Worm (Caenorhabditis elegans) whole organism, mixed stage, embryonic: ENCODE results near the gene F23A7.5.

Experiments
- elt-3 ChIP-seq: fragments of 150-350 bp; optimal IDR thresholded peaks from 2 replicates; lab custom pipeline; 2014; ENCODE audit warnings: missing biosample characterization, missing genetic modification characterization
- lin-13 ChIP-seq: fragments of 150-350 bp; optimal IDR thresholded peaks from 2 replicates; lab custom pipeline; 2014; ENCODE audit warnings: missing biosample characterization, missing genetic modification characterization
- nhr-237 ChIP-seq: fragments of 150-350 bp; optimal IDR thresholded peaks from 2 replicates; lab custom pipeline; 2014; ENCODE audit warnings: missing biosample characterization, missing genetic modification characterization
- sem-2 ChIP-seq: fragments of 200-800 bp; sonication (Bioruptor generic); optimal IDR thresholded peaks from 2 replicates; lab custom pipeline; 2018; ENCODE audit warnings: mild to moderate bottlenecking, missing genetic modification characterization, missing compliant biosample characterization
- snpc-4 ChIP-seq: fragments of 150-350 bp; optimal IDR thresholded peaks from 2 replicates; lab custom pipeline; 2014; ENCODE audit warnings: missing biosample characterization, missing genetic modification characterization
- unc-39 ChIP-seq: fragments of 150-350 bp; optimal IDR thresholded peaks from 2 replicates; lab custom pipeline; 2014; ENCODE audit warnings: missing biosample characterization, missing genetic modification characterization

DNA sequence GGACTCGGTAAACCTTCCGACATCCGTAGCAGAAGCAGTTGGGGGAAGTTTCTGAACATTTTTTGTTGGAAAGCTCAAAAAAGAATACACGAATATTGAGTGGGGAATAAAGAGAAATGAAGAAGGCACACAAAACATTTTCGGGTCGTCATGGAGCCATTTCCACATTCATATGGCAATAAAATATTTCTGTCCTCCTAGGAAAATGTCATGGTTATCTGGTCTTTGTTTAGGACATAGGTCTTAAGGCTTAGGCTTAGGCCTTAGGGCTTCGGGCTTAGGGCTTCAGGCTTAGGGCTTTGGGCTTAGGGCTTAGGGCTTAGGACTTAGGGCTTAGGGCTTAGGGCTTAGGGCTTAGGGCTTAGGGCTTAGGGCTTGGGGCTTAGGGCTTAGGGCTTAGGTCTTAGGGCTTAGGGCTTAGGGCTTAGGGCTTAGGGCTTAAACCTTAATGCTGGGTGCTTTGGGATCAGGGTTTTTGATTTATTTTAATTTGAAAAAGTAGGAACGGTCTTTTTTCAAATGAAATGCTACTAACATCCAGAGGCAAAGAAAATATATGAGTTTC is 29.4 kb upstream of the F23A7.5 start, which contains the start of gene R11.3:
- no peak for TF ChIP-seq unc-39 (tag; lab: Kevin White, UChicago)
- no peak for TF ChIP-seq sem-2 (GFP tag; lab: Kevin White, UChicago)
- TF ChIP-seq elt-3 = no peak
- TF ChIP-seq lin-13 = no peak
- no peak for TF ChIP-seq snpc-4 (tag; lab: Kevin White, UChicago)
- TF ChIP-seq nhr-237 (tag; lab: Kevin White, UChicago) = no peak
